Fruit fly (Drosophila melanogaster): ENCODE measurements around the gene CG11693.
A peak's percentile ranks its signal among the peaks of the same experiment; 100 is the strongest.

The CG11693 gene

DNA sequence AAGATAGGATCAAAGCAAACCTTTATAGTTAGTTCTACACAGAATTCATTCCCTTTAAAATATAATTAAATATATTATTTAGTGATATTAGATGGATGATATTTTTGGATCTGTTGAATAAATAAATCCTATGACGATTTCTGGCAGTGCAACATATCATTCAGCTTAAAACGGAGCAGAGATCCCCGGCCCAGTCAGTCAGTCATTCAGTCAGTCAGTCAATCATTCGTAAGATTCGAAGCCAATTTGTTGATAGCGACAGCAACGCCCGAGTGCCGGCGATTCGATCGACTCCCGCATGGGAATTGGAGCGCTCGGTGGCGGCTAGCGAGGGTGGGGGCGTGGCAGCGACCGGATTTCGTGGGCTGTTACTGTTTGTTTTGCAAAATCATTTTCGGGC, 30.6 kb downstream of the CG11693 start:
- TF ChIP-seq CG3163 (GFP tag; optimal IDR thresholded peaks at IDR 0.05) (no peak), cad (GFP tag; optimal IDR thresholded peaks at IDR 0.05) (no peak), tin (GFP tag; optimal IDR thresholded peaks at IDR 0.05) (no peak), fd102C (GFP tag; optimal IDR thresholded peaks at IDR 0.05) (no peak), CG8281 (tag; optimal IDR thresholded peaks at IDR 0.05) (peak; percentile 90), CG8944 (GFP tag; optimal IDR thresholded peaks at IDR 0.05) (no peak), CG17568 (GFP tag; optimal IDR thresholded peaks at IDR 0.05) (no peak), Dbx (GFP tag; IDR thresholded peaks at IDR 0.05) (no peak), mirr (GFP tag; optimal IDR thresholded peaks at IDR 0.05) (no peak), sens (GFP tag) (peak; percentile 19), Elba2 (GFP tag; optimal IDR thresholded peaks at IDR 0.05) (no peak), Poxn (GFP tag; IDR thresholded peaks at IDR 0.05) (no peak), nerfin-1 (tag; optimal IDR thresholded peaks at IDR 0.05) (no peak), dysf (GFP tag; IDR thresholded peaks at IDR 0.05) (no peak), CG4730 (GFP tag; IDR thresholded peaks at IDR 0.05) (no peak), Sin3A (optimal IDR thresholded peaks at IDR 0.05) (no peak), CG5953 (GFP tag; IDR thresholded peaks at IDR 0.05) (no peak), Opbp (GFP tag; IDR thresholded peaks at IDR 0.05; ENCODE audit: partially characterized antibody) (0 out of 3 replicates have a peak, but pooled peaks have one; percentile 32), grau (tag; optimal IDR thresholded peaks at IDR 0.05) (no peak), CG12219 (GFP tag; optimal IDR thresholded peaks at IDR 0.05) (no peak), CG8359 (GFP tag; optimal IDR thresholded peaks at IDR 0.05; ENCODE audit: borderline replicate concordance) (no peak)

DNA sequence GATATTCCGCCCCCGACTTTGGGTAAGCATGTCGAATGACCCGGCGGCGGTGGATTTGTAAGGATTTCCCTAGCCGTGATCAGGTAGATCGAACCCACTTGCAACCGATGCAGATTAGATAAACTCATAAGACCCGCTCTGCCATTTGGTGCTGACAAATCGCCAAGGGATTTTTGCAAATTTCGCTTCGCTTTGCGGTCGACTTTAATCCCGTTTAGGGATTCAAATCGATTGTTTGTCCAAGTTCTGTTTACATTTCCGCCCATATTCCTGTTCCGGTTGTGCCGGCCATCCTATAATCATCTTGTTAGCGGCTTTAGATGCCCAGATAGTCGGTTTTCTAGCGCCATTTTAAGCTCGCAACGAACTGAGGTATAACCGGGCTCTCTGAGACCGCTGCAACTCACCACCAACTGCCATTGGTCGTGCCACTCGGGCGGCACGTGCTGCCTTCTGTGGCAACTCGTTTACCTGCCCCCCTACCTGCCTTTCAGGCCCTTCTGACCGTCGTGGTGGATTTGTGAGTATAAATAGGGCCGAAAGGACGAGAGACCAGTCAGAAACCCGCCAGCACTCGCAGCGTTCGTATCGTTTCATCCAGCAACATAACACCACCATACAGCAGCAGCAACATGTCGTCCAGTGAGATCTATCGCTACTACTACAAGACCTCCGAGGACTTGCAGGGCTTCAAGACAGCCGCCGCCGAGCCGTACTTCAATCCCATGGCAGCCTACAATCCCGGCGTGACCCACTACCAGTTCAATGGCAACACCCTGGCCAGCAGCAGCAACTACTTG, 32.9 kb downstream of the CG11693 start, which contains the start of gene ato:
Gene ato, plus strand, starts transcription at position 559 of the 800 bp plus-strand sequence.
- TF ChIP-seq Deaf1 (tag; optimal IDR thresholded peaks at IDR 0.05), result peak; percentile 90
- peak; percentile 94 for TF ChIP-seq Nf-YC (tag; optimal IDR thresholded peaks at IDR 0.05)
- peak; percentile 41 for TF ChIP-seq Neu2 (GFP tag; optimal IDR thresholded peaks at IDR 0.05; ENCODE audit: borderline replicate concordance)
- peak in 1 of 2 experiments; percentile 56 for TF ChIP-seq tll (GFP tag; optimal IDR thresholded peaks at IDR 0.05)
- no peak for TF ChIP-seq CG2678 (tag; optimal IDR thresholded peaks at IDR 0.05)
- no peak for TF ChIP-seq zfh1 (GFP tag; IDR thresholded peaks at IDR 0.05)
- no peak for TF ChIP-seq E2f2 (GFP tag; IDR thresholded peaks at IDR 0.05)
- TF ChIP-seq HLHmδ (GFP tag; optimal IDR thresholded peaks at IDR 0.05), result peak; percentile 95
- no peak for TF ChIP-seq CG15269 (tag; optimal IDR thresholded peaks at IDR 0.05)
- TF ChIP-seq trem (tag; optimal IDR thresholded peaks at IDR 0.05), result no peak
- TF ChIP-seq CG31388 (GFP tag; optimal IDR thresholded peaks at IDR 0.05), result no peak
- TF ChIP-seq ap (GFP tag; IDR thresholded peaks at IDR 0.05), result no peak
- TF ChIP-seq maf-S (GFP tag; optimal IDR thresholded peaks at IDR 0.05), result no peak
- TF ChIP-seq Max (GFP tag; optimal IDR thresholded peaks at IDR 0.05), result no peak
- TF ChIP-seq Sin3A (optimal IDR thresholded peaks at IDR 0.05), result no peak
- TF ChIP-seq CG16863 (GFP tag; optimal IDR thresholded peaks at IDR 0.05), result no peak
- TF ChIP-seq CG14014 (GFP tag; IDR thresholded peaks at IDR 0.05), result no peak
- no peak for TF ChIP-seq CG1832 (GFP tag; optimal IDR thresholded peaks at IDR 0.05)
- TF ChIP-seq Ets65A (GFP tag), result peak; percentile 15
- peak; percentile 57 for TF ChIP-seq Jarid2 (GFP tag; optimal IDR thresholded peaks at IDR 0.05)
- TF ChIP-seq CG8388 (GFP tag; optimal IDR thresholded peaks at IDR 0.05), result no peak
- TF ChIP-seq ci (GFP tag; IDR thresholded peaks at IDR 0.05), result no peak
- TF ChIP-seq CG18011 (GFP tag; optimal IDR thresholded peaks at IDR 0.05), result no peak
- TF ChIP-seq CG12744 (GFP tag; optimal IDR thresholded peaks at IDR 0.05), result no peak
- TF ChIP-seq sens (GFP tag), result peak; percentile 53
- TF ChIP-seq lbe (GFP tag; optimal IDR thresholded peaks at IDR 0.05), result no peak
- TF ChIP-seq Nf-YB (GFP tag; optimal IDR thresholded peaks at IDR 0.05), result peak; percentile 94
- no peak for TF ChIP-seq sna (GFP tag; IDR thresholded peaks at IDR 0.05; ENCODE audit: partially characterized antibody)
- no peak for TF ChIP-seq caup (GFP tag; optimal IDR thresholded peaks at IDR 0.05; ENCODE audit: severe bottlenecking)
- TF ChIP-seq nom (GFP tag; optimal IDR thresholded peaks at IDR 0.05), result no peak

All from whole organism, embryonic.